Worm (Caenorhabditis elegans): Measurements from ENCODE around the gene F02C12.3.

DNA sequence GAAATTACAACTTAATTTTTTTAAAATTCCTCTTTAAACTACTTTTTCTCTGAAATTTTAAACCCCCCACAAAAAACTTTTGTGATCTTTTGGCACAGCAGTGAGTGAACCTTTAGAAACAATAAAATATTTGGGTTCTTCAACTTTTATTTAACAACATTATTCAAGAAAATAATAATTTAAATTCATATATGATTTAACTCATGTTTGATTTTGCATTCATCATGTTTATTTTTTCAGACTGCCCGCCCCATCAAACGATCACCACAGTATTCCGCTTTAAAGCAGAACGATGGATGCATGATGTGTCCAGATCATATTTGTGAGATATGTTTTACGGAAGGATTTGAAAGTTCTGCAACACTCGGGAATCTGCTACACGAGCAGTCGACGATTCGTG, 49.6 kb downstream of the F02C12.3 start, which contains the start of gene set-8:
- TF ChIP-seq lsy-2 (tag; optimal IDR thresholded peaks at IDR 0.05) (no peak), lin-11 (tag; optimal IDR thresholded peaks at IDR 0.05) (no peak), egl-27 (tag; optimal IDR thresholded peaks at IDR 0.05) (no peak), ceh-82 (tag; optimal IDR thresholded peaks at IDR 0.05) (no peak), ztf-11 (tag; optimal IDR thresholded peaks at IDR 0.05) (no peak), fos-1 (tag; optimal IDR thresholded peaks at IDR 0.05) (no peak)

All from whole organism, L2 larva.